Fruit fly (Drosophila melanogaster) whole organism, embryonic: ENCODE measurements around the gene Rpt5.
A peak's percentile ranks its signal among the peaks of the same experiment; 100 is the strongest.

Source experiments
- Awh ChIP-seq: fragments of 200-800 bp; sonication (Bioruptor generic); IDR thresholded peaks from 2 replicates; pipeline ENCODE4, ENCODE4 v1.3.6; 2022; ENCODE audit warnings: missing biosample characterization, missing genetic modification characterization
- BtbVII ChIP-seq: fragments of 200-800 bp; sonication (Bioruptor generic); optimal IDR thresholded peaks from 3 replicates; lab custom pipeline; 2017; ENCODE audit warnings: missing biosample characterization, mild to moderate bottlenecking, missing genetic modification characterization
- CG11696 ChIP-seq: fragments of 200-800 bp; sonication (Bioruptor generic); IDR thresholded peaks from 2 replicates; pipeline ENCODE4 v1.3.6; 2022; ENCODE audit warnings: missing biosample characterization, missing genetic modification characterization
- CG1233 ChIP-seq: fragments of 200-800 bp; sonication (Bioruptor generic); optimal IDR thresholded peaks from 4 replicates; lab custom pipeline; 2018; ENCODE audit warnings: missing biosample characterization, mild to moderate bottlenecking, missing genetic modification characterization
- CG12744 ChIP-seq: fragments of 200-800 bp; sonication (Bioruptor generic); optimal IDR thresholded peaks from 2 replicates; lab custom pipeline; 2016; ENCODE audit warnings: missing biosample characterization, missing genetic modification characterization
- CG14710 ChIP-seq: fragments of 200-800 bp; sonication (Bioruptor generic); optimal IDR thresholded peaks from 3 replicates; lab custom pipeline; 2019; ENCODE audit warnings: missing biosample characterization, mild to moderate bottlenecking, missing genetic modification characterization, moderate library complexity
- CG16813 ChIP-seq: fragments of 200-800 bp; sonication (Bioruptor generic); IDR thresholded peaks from 3 replicates; pipeline ENCODE4 v1.3.6; 2022; ENCODE audit warnings: missing biosample characterization, missing genetic modification characterization; ENCODE audit not compliant: partially characterized antibody
- CG17359 ChIP-seq: fragments of 200-800 bp; sonication (Bioruptor generic); optimal IDR thresholded peaks from 3 replicates; lab custom pipeline; 2018; ENCODE audit warnings: missing biosample characterization, mild to moderate bottlenecking, missing genetic modification characterization, moderate library complexity
- CG17612 ChIP-seq: fragments of 200-800 bp; sonication (Bioruptor generic); IDR thresholded peaks from 2 replicates; pipeline ENCODE4 v1.3.6; 2022; ENCODE audit warnings: missing biosample characterization, missing genetic modification characterization
- CG1832 ChIP-seq: fragments of 200-800 bp; sonication (Bioruptor generic); optimal IDR thresholded peaks from 2 replicates; lab custom pipeline; 2017; ENCODE audit warnings: missing biosample characterization, mild to moderate bottlenecking, missing genetic modification characterization, inconsistent platforms
- CG2712 ChIP-seq: fragments of 200-800 bp; optimal IDR thresholded peaks from 3 replicates; lab custom pipeline; 2019; ENCODE audit warnings: missing biosample characterization, mild to moderate bottlenecking, missing genetic modification characterization, moderate library complexity
- CG2875 ChIP-seq: fragments of 200-800 bp; sonication (Bioruptor generic); optimal IDR thresholded peaks from 2 replicates; lab custom pipeline; 2017; ENCODE audit warnings: missing biosample characterization, mild to moderate bottlenecking, missing genetic modification characterization, missing genetic modification reagents
- CG31224 ChIP-seq: fragments of 200-800 bp; sonication (Bioruptor generic); IDR thresholded peaks from 2 replicates; pipeline ENCODE4 v1.3.6; 2022; ENCODE audit warnings: missing biosample characterization, missing genetic modification characterization
- CG34224 ChIP-seq: fragments of 200-800 bp; sonication (Bioruptor generic); IDR thresholded peaks from 3 replicates; pipeline ENCODE4 v1.3.6; 2022; ENCODE audit warnings: missing biosample characterization, missing genetic modification characterization; ENCODE audit not compliant: partially characterized antibody
- CG42726 ChIP-seq: fragments of 200-800 bp; sonication (Bioruptor generic); IDR thresholded peaks from 2 replicates; pipeline ENCODE4 v1.3.6; 2022; ENCODE audit warnings: missing biosample characterization, missing genetic modification characterization; ENCODE audit not compliant: partially characterized antibody
- CG4404 ChIP-seq: fragments of 200-800 bp; sonication (Bioruptor generic); IDR thresholded peaks from 2 replicates; pipeline ENCODE4 v1.3.6; 2022; ENCODE audit warnings: missing biosample characterization, missing genetic modification characterization
- CG4820 ChIP-seq: fragments of 200-800 bp; sonication (Bioruptor generic); optimal IDR thresholded peaks from 3 replicates; lab custom pipeline; 2016; ENCODE audit warnings: missing biosample characterization, missing genetic modification characterization
- CG6683 ChIP-seq: fragments of 200-800 bp; sonication (Bioruptor generic); optimal IDR thresholded peaks from 2 replicates; lab custom pipeline; 2017; ENCODE audit warnings: missing biosample characterization, mild to moderate bottlenecking, missing genetic modification characterization, missing genetic modification reagents
- CG7987 ChIP-seq: fragments of 200-800 bp; sonication (Bioruptor generic); optimal IDR thresholded peaks from 2 replicates; lab custom pipeline; 2018; ENCODE audit warnings: missing biosample characterization, mild to moderate bottlenecking, missing genetic modification characterization, moderate library complexity
- CG8290 ChIP-seq, 3 experiments: fragments of 200-800 bp; sonication (Bioruptor generic); optimal IDR thresholded peaks; 2 replicates each; lab custom pipeline; 2016 to 2019; ENCODE audit warnings: missing biosample characterization in 3 of 3, missing genetic modification characterization in 3 of 3, mild to moderate bottlenecking in 2 of 3, moderate library complexity in 1 of 3
- CG8478 ChIP-seq: fragments of >200 bp; optimal IDR thresholded peaks from 2 replicates; lab custom pipeline; 2018
- CG9437 ChIP-seq: fragments of 200-800 bp; sonication (Bioruptor generic); optimal IDR thresholded peaks from 2 replicates; lab custom pipeline; 2018; ENCODE audit warnings: missing biosample characterization, mild to moderate bottlenecking, missing genetic modification characterization
- CG9932 ChIP-seq: fragments of 200-800 bp; sonication (Bioruptor generic); IDR thresholded peaks from 2 replicates; pipeline ENCODE4 v1.3.6; 2022; ENCODE audit warnings: missing biosample characterization, missing genetic modification characterization
- Kr ChIP-seq: fragments of 200-800 bp; sonication (Bioruptor generic); optimal IDR thresholded peaks from 2 replicates; lab custom pipeline; 2017; ENCODE audit warnings: missing biosample characterization, mild to moderate bottlenecking, missing genetic modification characterization
- MTF-1 ChIP-seq: fragments of 200-800 bp; sonication (Bioruptor generic); optimal IDR thresholded peaks from 2 replicates; lab custom pipeline; 2018; ENCODE audit warnings: missing biosample characterization, mild to moderate bottlenecking, missing genetic modification characterization, borderline replicate concordance
- NK7.1 ChIP-seq: fragments of 200-800 bp; sonication (Bioruptor generic); optimal IDR thresholded peaks from 3 replicates; lab custom pipeline; 2016; ENCODE audit warnings: missing biosample characterization, missing genetic modification characterization
- Oli ChIP-seq: fragments of 200-800 bp; sonication (Bioruptor generic); optimal IDR thresholded peaks from 2 replicates; lab custom pipeline; 2018; ENCODE audit warnings: missing biosample characterization, mild to moderate bottlenecking, missing genetic modification characterization, moderate library complexity
- Scr ChIP-seq: fragments of 200-800 bp; sonication (Bioruptor generic); IDR thresholded peaks from 2 replicates; pipeline ENCODE4 v1.3.6; 2022; ENCODE audit warnings: missing biosample characterization, missing genetic modification characterization; ENCODE audit not compliant: partially characterized antibody
- Taf1 ChIP-seq: fragments of 200-800 bp; sonication (Bioruptor generic); IDR thresholded peaks from 2 replicates; pipeline ENCODE4 v1.3.6; 2022; ENCODE audit warnings: missing biosample characterization, missing genetic modification characterization
- aop ChIP-seq: fragments of 200-800 bp; sonication (Bioruptor generic); IDR thresholded peaks from 2 replicates; pipeline ENCODE4 v1.3.6; 2022; ENCODE audit warnings: missing biosample characterization, missing genetic modification characterization
- az2 ChIP-seq: fragments of 200-800 bp; sonication (Bioruptor generic); optimal IDR thresholded peaks from 3 replicates; lab custom pipeline; 2016; ENCODE audit warnings: missing biosample characterization, missing genetic modification characterization
- cas ChIP-seq: fragments of 200-800 bp; sonication (Bioruptor generic); IDR thresholded peaks from 2 replicates; pipeline ENCODE4 v1.3.6; 2022; ENCODE audit warnings: missing biosample characterization, missing genetic modification characterization
- ci ChIP-seq: fragments of 200-800 bp; sonication (Bioruptor generic); IDR thresholded peaks from 3 replicates; pipeline ENCODE4 v1.3.6; 2022; ENCODE audit warnings: missing biosample characterization, missing genetic modification characterization
- corto ChIP-seq: fragments of 200-800 bp; sonication (Bioruptor generic); optimal IDR thresholded peaks from 2 replicates; lab custom pipeline; 2016; ENCODE audit warnings: missing biosample characterization, mild to moderate bottlenecking, missing genetic modification characterization, moderate library complexity
- cwo ChIP-seq: fragments of 200-800 bp; sonication (Bioruptor generic); optimal IDR thresholded peaks from 3 replicates; lab custom pipeline; 2017; ENCODE audit warnings: missing biosample characterization, missing genetic modification characterization, mild to moderate bottlenecking, moderate library complexity, missing genetic modification reagents
- dysf ChIP-seq: fragments of 200-800 bp; sonication (Bioruptor generic); IDR thresholded peaks from 3 replicates; pipeline ENCODE4 v1.3.6; 2022; ENCODE audit warnings: missing biosample characterization, missing genetic modification characterization
- emc ChIP-seq: fragments of 200-800 bp; sonication (Bioruptor generic); optimal IDR thresholded peaks from 2 replicates; lab custom pipeline; 2016; ENCODE audit warnings: missing biosample characterization, missing genetic modification characterization
- grn ChIP-seq: fragments of 200-800 bp; sonication (Bioruptor generic); optimal IDR thresholded peaks from 3 replicates; lab custom pipeline; 2017; ENCODE audit warnings: missing biosample characterization, missing genetic modification characterization
- gsb ChIP-seq: fragments of 200-800 bp; sonication (Bioruptor generic); IDR thresholded peaks from 2 replicates; pipeline ENCODE4 v1.3.6; 2022; ENCODE audit warnings: missing biosample characterization, missing genetic modification characterization
- hbn ChIP-seq: fragments of 200-800 bp; sonication (Bioruptor generic); IDR thresholded peaks from 2 replicates; pipeline ENCODE4 v1.3.6; 2022; ENCODE audit warnings: missing biosample characterization, missing genetic modification characterization; ENCODE audit not compliant: partially characterized antibody
- luna ChIP-seq: fragments of 200-800 bp; sonication (Bioruptor generic); optimal IDR thresholded peaks from 2 replicates; lab custom pipeline; 2016; ENCODE audit warnings: missing biosample characterization, missing genetic modification characterization
- mld ChIP-seq: fragments of 200-800 bp; sonication (Bioruptor generic); IDR thresholded peaks from 3 replicates; pipeline ENCODE4 v1.3.6; 2022; ENCODE audit warnings: missing biosample characterization, missing genetic modification characterization; ENCODE audit not compliant: partially characterized antibody
- pfk ChIP-seq: fragments of 200-800 bp; sonication (Bioruptor generic); optimal IDR thresholded peaks from 2 replicates; lab custom pipeline; 2018; ENCODE audit warnings: missing biosample characterization, mild to moderate bottlenecking, missing genetic modification characterization, moderate library complexity
- ro ChIP-seq: fragments of 200-800 bp; sonication (Bioruptor generic); IDR thresholded peaks from 2 replicates; pipeline ENCODE4 v1.3.6; 2022; ENCODE audit warnings: missing biosample characterization, missing genetic modification characterization
- stwl ChIP-seq: fragments of 200-800 bp; sonication (Bioruptor generic); optimal IDR thresholded peaks from 3 replicates; lab custom pipeline; 2018; ENCODE audit warnings: missing biosample characterization, mild to moderate bottlenecking, missing genetic modification characterization, moderate library complexity
- tgo ChIP-seq: fragments of 200-800 bp; sonication (Bioruptor generic); IDR thresholded peaks from 3 replicates; pipeline ENCODE4 v1.3.6; 2022; ENCODE audit warnings: missing biosample characterization, missing genetic modification characterization
- tin ChIP-seq: fragments of 200-800 bp; sonication (Bioruptor generic); optimal IDR thresholded peaks from 3 replicates; lab custom pipeline; 2016; ENCODE audit warnings: missing biosample characterization, missing genetic modification characterization
- z ChIP-seq: fragments of 200-800 bp; sonication (Bioruptor generic); IDR thresholded peaks from 3 replicates; pipeline ENCODE4 v1.3.6; 2022; ENCODE audit warnings: missing biosample characterization, missing genetic modification characterization

Rpt5 gene

dm6 chr3R:23729632-23730471, 22.8 kb upstream of the Rpt5 start (continued):
- TF ChIP-seq CG8290 (GFP tag; optimal IDR thresholded peaks at IDR 0.05; lab: Kevin White, UChicago) (peak; percentile 58), CG8290 (tag; optimal IDR thresholded peaks at IDR 0.05; lab: Kevin White, UChicago) (peak in 1 of 2 experiments; percentile 58), gsb (GFP tag; lab: Robert Waterston, UW) (peak; percentile 36; the same call in 1 of the 2 replicates), CG9437 (GFP tag; lab: Kevin White, UChicago) (no peak), grn (GFP tag; lab: Kevin White, UChicago) (peak; percentile 50), CG42726 (peak; percentile 84), CG34224 (GFP tag; lab: Robert Waterston, UW) (peak; percentile 72), CG1832 (GFP tag; lab: Kevin White, UChicago) (no peak), az2 (GFP tag; lab: Kevin White, UChicago) (no peak), z (no peak), CG8478 (lab: Kevin White, UChicago) (no peak), CG2875 (peak; percentile 18), mld (GFP tag; lab: Robert Waterston, UW) (peak; percentile 44), dysf (0 out of 3 replicates have a peak, but pooled peaks have one; percentile 22), ci (GFP tag; lab: Robert Waterston, UW) (peak; percentile 63; the same call in 2 of the 3 replicates), CG17612 (GFP tag; lab: Robert Waterston, UW) (no peak), CG4820 (GFP tag; lab: Kevin White, UChicago) (no peak), Oli (tag; lab: Kevin White, UChicago) (no peak), CG7987 (GFP tag; lab: Kevin White, UChicago) (peak; percentile 19), CG16813 (GFP tag; lab: Robert Waterston, UW) (peak; percentile 51; the same call in 2 of the 3 replicates), tgo (GFP tag; lab: Robert Waterston, UW) (no peak), CG11696 (no peak), emc (no peak), CG12744 (GFP tag; lab: Kevin White, UChicago) (peak; percentile 7), CG14710 (tag; lab: Kevin White, UChicago) (peak; percentile 21), cwo (GFP tag; lab: Kevin White, UChicago) (no peak), CG6683 (GFP tag; lab: Kevin White, UChicago) (no peak), CG2712 (tag; lab: Kevin White, UChicago) (no peak), ro (no peak), MTF-1 (GFP tag; lab: Kevin White, UChicago) (no peak), NK7.1 (no peak), CG1233 (GFP tag; lab: Kevin White, UChicago) (no peak), BtbVII (GFP tag; lab: Kevin White, UChicago) (no peak), aop (GFP tag; lab: Robert Waterston, UW) (no peak), CG9932 (GFP tag; lab: Robert Waterston, UW) (0 out of 2 replicates have a peak, but pooled peaks have one; percentile 12), Taf1 (no peak), Kr (GFP tag; lab: Kevin White, UChicago) (no peak), pfk (GFP tag; lab: Kevin White, UChicago) (peak; percentile 12), corto (GFP tag; lab: Kevin White, UChicago) (no peak), Awh (GFP tag; lab: Robert Waterston, UW) (no peak), cas (no peak), luna (GFP tag; lab: Kevin White, UChicago) (no peak), tin (GFP tag; lab: Kevin White, UChicago) (no peak), hbn (GFP tag; lab: Robert Waterston, UW) (0 out of 2 replicates have a peak, but pooled peaks have one; percentile 45), stwl (tag; lab: Kevin White, UChicago) (no peak), CG4404 (GFP tag; lab: Robert Waterston, UW) (no peak), CG31224 (GFP tag; lab: Robert Waterston, UW) (no peak), CG17359 (no peak), Scr (GFP tag; lab: Robert Waterston, UW) (peak; percentile 61)
